Worm (Caenorhabditis elegans) whole organism, mixed stage, embryonic: ENCODE data around the gene ncs-5.

Experiments
- M03D4.4 ChIP-seq: sonication (generic microtip); optimal IDR thresholded peaks from 2 replicates; lab custom pipeline; 2017; ENCODE audit warnings: mild to moderate bottlenecking, missing genetic modification characterization, missing compliant biosample characterization
- ceh-39 ChIP-seq: fragments of 150-350 bp; optimal IDR thresholded peaks from 2 replicates; lab custom pipeline; 2014; ENCODE audit warnings: missing biosample characterization, missing genetic modification characterization
- ces-1 ChIP-seq: fragments of 150-350 bp; optimal IDR thresholded peaks from 2 replicates; lab custom pipeline; 2014; ENCODE audit warnings: missing biosample characterization, missing genetic modification reagents, missing genetic modification characterization
- flh-1 ChIP-seq: fragments of 200-800 bp; sonication (Bioruptor generic); optimal IDR thresholded peaks from 2 replicates; lab custom pipeline; 2018; ENCODE audit warnings: mild to moderate bottlenecking, missing genetic modification characterization, moderate library complexity, missing compliant biosample characterization
- lin-13 ChIP-seq: fragments of 150-350 bp; optimal IDR thresholded peaks from 2 replicates; lab custom pipeline; 2014; ENCODE audit warnings: missing biosample characterization, missing genetic modification characterization
- lsy-2 ChIP-seq: fragments of 150-350 bp; optimal IDR thresholded peaks from 2 replicates; lab custom pipeline; 2014; ENCODE audit warnings: missing biosample characterization, missing genetic modification characterization
- nhr-237 ChIP-seq: fragments of 150-350 bp; optimal IDR thresholded peaks from 2 replicates; lab custom pipeline; 2014; ENCODE audit warnings: missing biosample characterization, missing genetic modification characterization
- nhr-28 ChIP-seq: fragments of 150-350 bp; optimal IDR thresholded peaks from 2 replicates; lab custom pipeline; 2014; ENCODE audit warnings: missing biosample characterization, missing genetic modification characterization
- pha-4 ChIP-seq: fragments of 150-350 bp; optimal IDR thresholded peaks from 2 replicates; lab custom pipeline; 2018; ENCODE audit warnings: missing biosample characterization, missing genetic modification reagents, missing genetic modification characterization
- sem-2 ChIP-seq: fragments of 200-800 bp; sonication (Bioruptor generic); optimal IDR thresholded peaks from 2 replicates; lab custom pipeline; 2018; ENCODE audit warnings: mild to moderate bottlenecking, missing genetic modification characterization, missing compliant biosample characterization

DNA sequence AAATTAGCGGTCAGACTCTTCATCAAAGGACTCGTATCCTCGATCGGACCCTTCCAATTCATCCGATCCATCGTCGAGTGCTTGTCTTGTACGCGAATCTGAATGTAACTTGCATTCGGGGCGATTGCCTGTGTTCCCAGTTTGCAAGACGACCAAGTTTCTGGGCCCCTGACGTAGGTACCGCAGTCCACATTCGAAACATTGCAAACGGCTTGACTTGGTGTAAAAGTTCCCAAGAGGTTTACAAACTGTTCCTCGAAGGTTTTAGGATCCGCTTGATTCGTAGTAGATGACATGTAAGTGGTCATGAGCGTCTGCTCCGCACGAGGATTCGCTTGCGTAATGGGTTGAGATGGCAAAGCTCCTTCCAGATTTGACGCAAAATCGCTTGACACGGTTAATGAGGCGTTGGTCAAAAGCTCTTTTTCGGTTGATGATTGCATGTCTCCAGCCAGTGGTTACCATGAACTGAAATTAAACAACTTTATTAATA, 43.3 kb upstream of the ncs-5 start, which contains the start of gene Y17D7B.4:
- no peak for TF ChIP-seq nhr-28
- no peak for TF ChIP-seq nhr-237 (tag; lab: Kevin White, UChicago)
- no peak for TF ChIP-seq lsy-2
- TF ChIP-seq pha-4 (tag; lab: Kevin White, UChicago) = no peak
- no peak for TF ChIP-seq lin-13 (tag; lab: Kevin White, UChicago)
- no peak for TF ChIP-seq ceh-39 (tag; lab: Kevin White, UChicago)
- TF ChIP-seq ces-1 (GFP tag; lab: Kevin White, UChicago) = no peak
- no peak for TF ChIP-seq M03D4.4 (tag; lab: Kevin White, UChicago)
- TF ChIP-seq flh-1 (GFP tag; lab: Kevin White, UChicago) = no peak
- no peak for TF ChIP-seq sem-2 (GFP tag; lab: Kevin White, UChicago)
